Worm (Caenorhabditis elegans) whole organism, midembryonic: ENCODE data around the gene mec-18.

ENCODE experiments used
- T22C8.4 ChIP-seq: fragments of 200-800 bp; sonication (Bioruptor generic); IDR thresholded peaks from 2 replicates; pipeline ENCODE4 v1.3.6; 2022; ENCODE audit warnings: missing genetic modification characterization, missing compliant biosample characterization
- flt-1 ChIP-seq: fragments of 200-800 bp; sonication (Bioruptor generic); IDR thresholded peaks from 2 replicates; pipeline ENCODE4 v1.3.6; 2022; ENCODE audit warnings: missing genetic modification characterization, missing compliant biosample characterization
- klf-2 ChIP-seq: fragments of 200-800 bp; sonication (Bioruptor generic); conservative IDR thresholded peaks from 2 replicates; pipeline ENCODE4 v1.3.6; 2022; ENCODE audit warnings: missing genetic modification reagents, missing genetic modification characterization, missing compliant biosample characterization

- TF ChIP-seq flt-1 (no peak), klf-2 (GFP tag; lab: Robert Waterston, UW) (no peak), T22C8.4 (no peak)
Measured at ce11 chrX:4314939-4315338, 40.9 kb upstream of the mec-18 start.
